Worm (Caenorhabditis elegans) whole organism, young adult: ENCODE results near the gene ZC132.9.

Experiments
- F52B5.7 ChIP-seq: sonication (generic microtip); optimal IDR thresholded peaks from 2 replicates; lab custom pipeline; 2016; ENCODE audit warnings: mild to moderate bottlenecking, missing genetic modification characterization, missing compliant biosample characterization
- Y79H2A.3 ChIP-seq: fragments of 200-800 bp; sonication (Bioruptor generic); conservative IDR thresholded peaks from 2 replicates; pipeline ENCODE4 v1.3.6; 2022; ENCODE audit warnings: missing genetic modification reagents, missing genetic modification characterization, missing compliant biosample characterization
- bed-1 ChIP-seq: fragments of 200-800 bp; sonication (Bioruptor generic); IDR thresholded peaks from 2 replicates; pipeline ENCODE4 v1.3.6; 2022; ENCODE audit warnings: missing genetic modification reagents, missing genetic modification characterization, missing compliant biosample characterization

ce11 chrV:4357369-4357768 is 37.6 kb upstream of the ZC132.9 start:
- no peak for TF ChIP-seq bed-1 (GFP tag; lab: Robert Waterston, UW)
- TF ChIP-seq F52B5.7: no peak
- TF ChIP-seq Y79H2A.3 (GFP tag; lab: Robert Waterston, UW): no peak
